Fruit fly (Drosophila melanogaster) whole organism, embryonic: Measurements from ENCODE around the gene scu.

ENCODE experiments used
- Antp ChIP-seq: fragments of 200-800 bp; sonication (Bioruptor generic); optimal IDR thresholded peaks from 3 replicates; lab custom pipeline; 2016; ENCODE audit warnings: missing biosample characterization, missing genetic modification characterization
- Atf3 ChIP-seq: fragments of 200-800 bp; sonication (Bioruptor generic); optimal IDR thresholded peaks from 3 replicates; lab custom pipeline; 2016; ENCODE audit warnings: missing biosample characterization, missing genetic modification characterization
- BEAF-32 ChIP-seq: fragments of 200-800 bp; sonication (Bioruptor generic); optimal IDR thresholded peaks from 3 replicates; lab custom pipeline; 2017; ENCODE audit warnings: missing biosample characterization, missing genetic modification characterization, mild to moderate bottlenecking, moderate library complexity, missing genetic modification reagents
- CG10431 ChIP-seq: fragments of 200-800 bp; sonication (Bioruptor generic); optimal IDR thresholded peaks from 3 replicates; lab custom pipeline; 2018; ENCODE audit warnings: missing biosample characterization, mild to moderate bottlenecking, missing genetic modification characterization
- CG12071 ChIP-seq: fragments of 200-800 bp; sonication (Bioruptor generic); optimal IDR thresholded peaks from 3 replicates; lab custom pipeline; 2018; ENCODE audit warnings: missing biosample characterization, mild to moderate bottlenecking, missing genetic modification characterization
- CG12155 ChIP-seq: fragments of 200-800 bp; sonication (Bioruptor generic); optimal IDR thresholded peaks from 3 replicates; lab custom pipeline; 2016; ENCODE audit warnings: missing biosample characterization, missing genetic modification characterization
- CG12219 ChIP-seq: fragments of 200-800 bp; sonication (Bioruptor generic); optimal IDR thresholded peaks from 3 replicates; lab custom pipeline; 2018; ENCODE audit warnings: missing biosample characterization, mild to moderate bottlenecking, missing genetic modification characterization
- CG13287 ChIP-seq: fragments of 200-800 bp; sonication (Bioruptor generic); IDR thresholded peaks from 2 replicates; pipeline ENCODE4 v1.3.6; 2022; ENCODE audit warnings: missing biosample characterization, missing genetic modification characterization; ENCODE audit not compliant: partially characterized antibody
- CG13775 ChIP-seq: fragments of 200-800 bp; sonication (Bioruptor generic); optimal IDR thresholded peaks from 3 replicates; lab custom pipeline; 2017; ENCODE audit warnings: missing biosample characterization, mild to moderate bottlenecking, missing genetic modification characterization
- CG32532 ChIP-seq: fragments of 200-800 bp; sonication (Bioruptor generic); IDR thresholded peaks from 2 replicates; pipeline ENCODE4 v1.3.6; 2022; ENCODE audit warnings: missing biosample characterization, missing genetic modification characterization
- CG6813 ChIP-seq: fragments of 200-800 bp; sonication (Bioruptor generic); optimal IDR thresholded peaks from 2 replicates; lab custom pipeline; 2017; ENCODE audit warnings: missing biosample characterization, missing genetic modification characterization, mild to moderate bottlenecking, moderate library complexity, missing genetic modification reagents
- CG9215 ChIP-seq: fragments of 200-800 bp; sonication (Bioruptor generic); IDR thresholded peaks from 2 replicates; pipeline ENCODE4 v1.3.6; 2022; ENCODE audit warnings: missing biosample characterization, missing genetic modification characterization
- CG9932 ChIP-seq: fragments of 200-800 bp; sonication (Bioruptor generic); IDR thresholded peaks from 2 replicates; pipeline ENCODE4 v1.3.6; 2022; ENCODE audit warnings: missing biosample characterization, missing genetic modification characterization
- Dad ChIP-seq: fragments of 200-800 bp; sonication (Bioruptor generic); optimal IDR thresholded peaks from 3 replicates; lab custom pipeline; 2016; ENCODE audit warnings: missing biosample characterization, missing genetic modification characterization
- Doc3 ChIP-seq: fragments of 200-800 bp; sonication (Bioruptor generic); IDR thresholded peaks from 3 replicates; pipeline ENCODE4 v1.3.6; 2022; ENCODE audit warnings: missing biosample characterization, missing genetic modification characterization; ENCODE audit not compliant: partially characterized antibody
- Dp ChIP-seq: fragments of 200-800 bp; sonication (Bioruptor generic); optimal IDR thresholded peaks from 2 replicates; lab custom pipeline; 2018; ENCODE audit warnings: missing biosample characterization, mild to moderate bottlenecking, missing genetic modification characterization, moderate library complexity
- E2f2 ChIP-seq: fragments of 200-800 bp; sonication (Bioruptor generic); IDR thresholded peaks from 2 replicates; pipeline ENCODE4 v1.3.6; 2022; ENCODE audit warnings: missing biosample characterization, missing genetic modification characterization
- HHEX ChIP-seq: fragments of 200-800 bp; sonication (Bioruptor generic); optimal IDR thresholded peaks from 3 replicates; lab custom pipeline; 2017; ENCODE audit warnings: missing biosample characterization, mild to moderate bottlenecking, missing genetic modification characterization, missing genetic modification reagents
- Rfx ChIP-seq: fragments of 200-800 bp; sonication (Bioruptor generic); IDR thresholded peaks from 2 replicates; pipeline ENCODE4 v1.3.6; 2022; ENCODE audit warnings: missing biosample characterization, missing genetic modification characterization
- Scr ChIP-seq: fragments of 200-800 bp; sonication (Bioruptor generic); IDR thresholded peaks from 2 replicates; pipeline ENCODE4 v1.3.6; 2022; ENCODE audit warnings: missing biosample characterization, missing genetic modification characterization; ENCODE audit not compliant: partially characterized antibody
- Sin3A ChIP-seq: fragments of >200 bp; optimal IDR thresholded peaks from 2 replicates; lab custom pipeline; 2018
- Spps ChIP-seq: fragments of 200-800 bp; sonication (Bioruptor generic); optimal IDR thresholded peaks from 2 replicates; lab custom pipeline; 2018; ENCODE audit warnings: missing biosample characterization, mild to moderate bottlenecking, missing genetic modification characterization
- dimm ChIP-seq: fragments of 200-800 bp; sonication (Bioruptor generic); IDR thresholded peaks from 2 replicates; pipeline ENCODE4 v1.3.6; 2022; ENCODE audit warnings: missing biosample characterization, missing genetic modification characterization
- disco-r ChIP-seq: fragments of 200-800 bp; sonication (Bioruptor generic); optimal IDR thresholded peaks from 2 replicates; lab custom pipeline; 2016; ENCODE audit warnings: missing biosample characterization, missing genetic modification characterization
- en ChIP-seq: fragments of 200-800 bp; sonication (Bioruptor generic); optimal IDR thresholded peaks from 2 replicates; lab custom pipeline; 2016; ENCODE audit warnings: missing biosample characterization, missing genetic modification characterization
- eyg ChIP-seq: fragments of 200-800 bp; sonication (Bioruptor generic); optimal IDR thresholded peaks from 3 replicates; lab custom pipeline; 2016; ENCODE audit warnings: missing biosample characterization, missing genetic modification characterization
- fd102C ChIP-seq: fragments of 200-800 bp; sonication (Bioruptor generic); optimal IDR thresholded peaks from 2 replicates; lab custom pipeline; 2018; ENCODE audit warnings: missing biosample characterization, mild to moderate bottlenecking, missing genetic modification characterization, moderate library complexity
- hb ChIP-seq: fragments of 200-800 bp; sonication (Bioruptor generic); IDR thresholded peaks from 3 replicates; pipeline ENCODE4 v1.3.6; 2022; ENCODE audit warnings: missing biosample characterization, missing genetic modification characterization; ENCODE audit not compliant: partially characterized antibody
- klu ChIP-seq: fragments of 200-800 bp; sonication (Bioruptor generic); IDR thresholded peaks from 2 replicates; pipeline ENCODE4 v1.3.6; 2022; ENCODE audit warnings: missing biosample characterization, missing genetic modification characterization
- lbe ChIP-seq: fragments of 200-800 bp; sonication (Bioruptor generic); optimal IDR thresholded peaks from 2 replicates; lab custom pipeline; 2016; ENCODE audit warnings: missing biosample characterization, mild to moderate bottlenecking, missing genetic modification characterization
- lmd ChIP-seq: fragments of 200-800 bp; sonication (Bioruptor generic); IDR thresholded peaks from 2 replicates; pipeline ENCODE4 v1.3.6; 2022; ENCODE audit warnings: missing biosample characterization, missing genetic modification characterization
- lov ChIP-seq, 2 experiments: fragments of 200-800 bp in 1 of 2; fragments of >200 bp in 1 of 2; sonication (Bioruptor generic) in 1 of 2; IDR thresholded peaks in 1 of 2; optimal IDR thresholded peaks in 1 of 2; 2 replicates in 1 of 2; 3 replicates in 1 of 2; pipeline versions ENCODE4 v1.3.6 to Lab custom; 2017 to 2022; ENCODE audit warnings: missing biosample characterization in 1 of 2, missing genetic modification characterization in 1 of 2
- mirr ChIP-seq: fragments of 200-800 bp; sonication (Bioruptor generic); optimal IDR thresholded peaks from 3 replicates; lab custom pipeline; 2018; ENCODE audit warnings: missing biosample characterization, mild to moderate bottlenecking, missing genetic modification characterization
- psq ChIP-seq: fragments of 200-800 bp; sonication (Bioruptor generic); optimal IDR thresholded peaks from 2 replicates; lab custom pipeline; 2017; ENCODE audit warnings: missing biosample characterization, missing genetic modification characterization
- ranshi ChIP-seq: fragments of 200-800 bp; sonication (Bioruptor generic); IDR thresholded peaks from 2 replicates; pipeline ENCODE4 v1.3.6; 2022; ENCODE audit warnings: missing biosample characterization, missing genetic modification characterization
- so ChIP-seq: fragments of 200-800 bp; sonication (Bioruptor generic); IDR thresholded peaks from 3 replicates; pipeline ENCODE4 v1.3.6; 2022; ENCODE audit warnings: missing biosample characterization, missing genetic modification characterization
- ssp ChIP-seq: fragments of 200-800 bp; sonication (Bioruptor generic); IDR thresholded peaks from 2 replicates; pipeline ENCODE4 v1.3.6; 2022; ENCODE audit warnings: missing biosample characterization, missing genetic modification characterization
- tna ChIP-seq: fragments of 200-800 bp; sonication (Bioruptor generic); IDR thresholded peaks from 2 replicates; pipeline ENCODE4 v1.3.6; 2022; ENCODE audit warnings: missing biosample characterization, missing genetic modification characterization; ENCODE audit not compliant: partially characterized antibody
- trh ChIP-seq: fragments of 200-800 bp; sonication (Bioruptor generic); optimal IDR thresholded peaks from 2 replicates; lab custom pipeline; 2016; ENCODE audit warnings: missing biosample characterization, missing genetic modification characterization
- twi ChIP-seq: fragments of 200-800 bp; optimal IDR thresholded peaks from 2 replicates; lab custom pipeline; 2019; ENCODE audit warnings: missing biosample characterization, mild to moderate bottlenecking, missing genetic modification characterization, moderate library complexity
- zen ChIP-seq: fragments of 200-800 bp; sonication (Bioruptor generic); optimal IDR thresholded peaks from 3 replicates; lab custom pipeline; 2018; ENCODE audit warnings: missing biosample characterization, mild to moderate bottlenecking, missing genetic modification characterization, moderate library complexity

The scu gene

dm6 chrX:18101778-18102177 is 10.7 kb downstream of the scu start, which contains the start of gene Taf8 (continued):
- TF ChIP-seq CG12071 (GFP tag; lab: Kevin White, UChicago) = no peak
- TF ChIP-seq tna (GFP tag; lab: Robert Waterston, UW) = peak; percentile 9; the same call in 1 of the 2 replicates
- TF ChIP-seq CG9932 (GFP tag; lab: Robert Waterston, UW) = peak; percentile 68
- TF ChIP-seq so (GFP tag; lab: Robert Waterston, UW) = no peak
- no peak for TF ChIP-seq en (GFP tag; lab: Kevin White, UChicago)
- peak; percentile 41 for TF ChIP-seq ssp
- TF ChIP-seq CG9215 (GFP tag; lab: Robert Waterston, UW) = no peak
- TF ChIP-seq Spps (tag; lab: Kevin White, UChicago) = no peak
- no peak for TF ChIP-seq CG12219 (GFP tag; lab: Kevin White, UChicago)
- TF ChIP-seq Dp (GFP tag; lab: Kevin White, UChicago) = no peak
- no peak for TF ChIP-seq mirr
- no peak for TF ChIP-seq Dad (GFP tag; lab: Kevin White, UChicago)
- TF ChIP-seq zen (tag; lab: Kevin White, UChicago) = no peak
- peak; percentile 32; the same call in 1 of the 3 replicates for TF ChIP-seq Doc3 (GFP tag; lab: Robert Waterston, UW)
- TF ChIP-seq ranshi = no peak
- TF ChIP-seq Scr (GFP tag; lab: Robert Waterston, UW) = peak; percentile 67
- TF ChIP-seq CG10431 (GFP tag; lab: Kevin White, UChicago) = no peak
- no peak for TF ChIP-seq trh (GFP tag; lab: Kevin White, UChicago)
- TF ChIP-seq hb = peak; percentile 54; the same call in 1 of the 3 replicates
- no peak for TF ChIP-seq psq (GFP tag; lab: Kevin White, UChicago)
- peak; percentile 12 for TF ChIP-seq Antp (GFP tag; lab: Kevin White, UChicago)
- TF ChIP-seq twi = no peak
- no peak for TF ChIP-seq klu (GFP tag; lab: Robert Waterston, UW)
- TF ChIP-seq E2f2 (GFP tag; lab: Robert Waterston, UW) = peak; percentile 21; the same call in 1 of the 2 replicates
- TF ChIP-seq CG6813 = no peak
- peak; percentile 60 for TF ChIP-seq CG13287 (GFP tag; lab: Robert Waterston, UW)
- no peak for TF ChIP-seq lmd
- TF ChIP-seq eyg (GFP tag; lab: Kevin White, UChicago) = no peak
- no peak for TF ChIP-seq CG32532
- TF ChIP-seq CG13775 (GFP tag; lab: Kevin White, UChicago) = peak; percentile 14
- TF ChIP-seq BEAF-32 = peak; percentile 71
- TF ChIP-seq, all 482 proteins: peak for 66

dm6 chrX:18103353-18103752 is 12.3 kb downstream of the scu start, which contains the start of gene CG7135:
CG7135 (plus strand) TSS chrX:18103653.
- TF ChIP-seq lmd = no peak
- no peak for TF ChIP-seq CG12155
- no peak for TF ChIP-seq lbe (GFP tag; lab: Kevin White, UChicago)
- TF ChIP-seq HHEX (GFP tag; lab: Kevin White, UChicago) = no peak
- TF ChIP-seq fd102C = no peak
- no peak for TF ChIP-seq so (GFP tag; lab: Robert Waterston, UW)
- no peak for TF ChIP-seq disco-r (GFP tag; lab: Kevin White, UChicago)
- no peak for TF ChIP-seq Rfx (GFP tag; lab: Robert Waterston, UW)
- TF ChIP-seq lov (optimal IDR thresholded peaks at IDR 0.05; lab: Kevin White, UChicago) = no peak
- TF ChIP-seq lov (GFP tag; IDR thresholded peaks at IDR 0.05; lab: Robert Waterston, UW) = no peak
- no peak for TF ChIP-seq Atf3
- TF ChIP-seq dimm (GFP tag; lab: Robert Waterston, UW) = no peak
- no peak for TF ChIP-seq Sin3A (lab: Kevin White, UChicago)
